Worm (Caenorhabditis elegans) whole organism, L1 larva: ENCODE measurements around the gene mtm-5.
A peak's percentile ranks its signal among the peaks of the same experiment; 100 is the strongest.

ENCODE experiments used
- C34B4.2 ChIP-seq: sonication (generic microtip); optimal IDR thresholded peaks from 2 replicates; lab custom pipeline; 2017; ENCODE audit warnings: mild to moderate bottlenecking, missing genetic modification characterization, missing compliant biosample characterization
- Y116A8C.19 ChIP-seq: sonication (generic microtip); optimal IDR thresholded peaks from 2 replicates; lab custom pipeline; 2016; ENCODE audit warnings: missing compliant biosample characterization, missing genetic modification characterization, borderline replicate concordance
- aha-1 ChIP-seq: fragments of 150-350 bp; optimal IDR thresholded peaks from 2 replicates; lab custom pipeline; 2014; ENCODE audit warnings: missing biosample characterization, missing genetic modification characterization
- alr-1 ChIP-seq: fragments of 200-800 bp; sonication (Bioruptor generic); optimal IDR thresholded peaks from 2 replicates; lab custom pipeline; 2018; ENCODE audit warnings: borderline replicate concordance, mild to moderate bottlenecking, missing genetic modification characterization, missing compliant biosample characterization
- ama-1 ChIP-seq: fragments of 150-350 bp; optimal IDR thresholded peaks from 2 replicates; lab custom pipeline; 2014
- ceh-82 ChIP-seq, 3 experiments: fragments of 150-350 bp in 1 of 3; sonication (generic microtip) in 2 of 3; optimal IDR thresholded peaks; 2 replicates each; lab custom pipeline; 2014 to 2017; ENCODE audit warnings: missing biosample characterization in 3 of 3, missing genetic modification characterization in 3 of 3
- ceh-88 ChIP-seq: fragments of 200-800 bp; sonication (Bioruptor generic); IDR thresholded peaks from 2 replicates; pipeline ENCODE4 v1.3.6; 2022; ENCODE audit warnings: missing genetic modification characterization, missing compliant biosample characterization
- dsc-1 ChIP-seq: sonication (generic microtip); optimal IDR thresholded peaks from 2 replicates; lab custom pipeline; 2016; ENCODE audit warnings: mild to moderate bottlenecking, missing genetic modification characterization, missing compliant biosample characterization
- egl-27 ChIP-seq, 2 experiments: fragments of 150-350 bp in 1 of 2; sonication (generic microtip); optimal IDR thresholded peaks; 3 replicates each; lab custom pipeline; 2017 to 2018; ENCODE audit warnings: missing biosample characterization in 2 of 2, missing genetic modification characterization in 2 of 2, missing genetic modification reagents in 2 of 2
- elt-2 ChIP-seq: sonication (generic microtip); optimal IDR thresholded peaks from 2 replicates; lab custom pipeline; 2016; ENCODE audit warnings: missing genetic modification characterization, mild to moderate bottlenecking, inconsistent platforms, missing compliant biosample characterization, missing genetic modification reagents
- elt-3 ChIP-seq, 6 experiments: fragments of 150-350 bp in 1 of 6; sonication (generic microtip); optimal IDR thresholded peaks; 2 replicates each; lab custom pipeline; 2017 to 2018; ENCODE audit warnings: missing biosample characterization in 6 of 6, missing genetic modification characterization in 6 of 6, inconsistent platforms in 1 of 6
- fkh-10 ChIP-seq: sonication (generic microtip); optimal IDR thresholded peaks from 2 replicates; lab custom pipeline; 2017; ENCODE audit warnings: missing biosample characterization, missing genetic modification reagents, missing genetic modification characterization
- fkh-8 ChIP-seq: sonication (generic microtip); optimal IDR thresholded peaks from 2 replicates; lab custom pipeline; 2016; ENCODE audit warnings: mild to moderate bottlenecking, missing genetic modification characterization, missing compliant biosample characterization
- fos-1 ChIP-seq: fragments of 150-350 bp; optimal IDR thresholded peaks from 2 replicates; lab custom pipeline; 2014; ENCODE audit warnings: missing biosample characterization, missing genetic modification characterization
- grh-1 ChIP-seq: fragments of 200-800 bp; sonication (Bioruptor generic); IDR thresholded peaks from 2 replicates; pipeline ENCODE4 v1.3.6; 2022; ENCODE audit warnings: missing genetic modification reagents, missing genetic modification characterization, missing compliant biosample characterization
- hlh-17 ChIP-seq: fragments of 200-800 bp; sonication (Bioruptor generic); optimal IDR thresholded peaks from 2 replicates; lab custom pipeline; 2018; ENCODE audit warnings: missing genetic modification characterization, mild to moderate bottlenecking, missing compliant biosample characterization, moderate library complexity, borderline replicate concordance
- hlh-4 ChIP-seq: sonication (generic microtip); optimal IDR thresholded peaks from 2 replicates; lab custom pipeline; 2016; ENCODE audit warnings: mild to moderate bottlenecking, missing genetic modification characterization, missing compliant biosample characterization
- hpl-2 ChIP-seq: fragments of 150-350 bp; optimal IDR thresholded peaks from 2 replicates; lab custom pipeline; 2014; ENCODE audit warnings: missing biosample characterization, missing genetic modification reagents, missing genetic modification characterization
- jun-1 ChIP-seq: fragments of 150-350 bp; optimal IDR thresholded peaks from 2 replicates; lab custom pipeline; 2014; ENCODE audit warnings: missing biosample characterization, missing genetic modification reagents, missing genetic modification characterization
- lin-14 ChIP-seq: fragments of 200-800 bp; sonication (Bioruptor generic); optimal IDR thresholded peaks from 2 replicates; lab custom pipeline; 2018; ENCODE audit warnings: mild to moderate bottlenecking, missing genetic modification characterization, moderate library complexity, missing compliant biosample characterization
- lin-15B ChIP-seq: fragments of 150-350 bp; sonication (generic microtip); optimal IDR thresholded peaks from 3 replicates; lab custom pipeline; 2014; ENCODE audit warnings: missing biosample characterization, missing genetic modification characterization
- lin-35 ChIP-seq, 2 experiments: fragments of 150-350 bp; optimal IDR thresholded peaks; 2 replicates each; lab custom pipeline; 2014; ENCODE audit warnings: missing biosample characterization in 2 of 2, missing genetic modification characterization in 2 of 2, missing genetic modification reagents in 2 of 2
- lsy-2 ChIP-seq, 2 experiments: fragments of 150-350 bp; optimal IDR thresholded peaks; 2 replicates each; lab custom pipeline; 2014; ENCODE audit warnings: missing biosample characterization in 2 of 2, missing genetic modification characterization in 2 of 2
- mab-9 ChIP-seq: fragments of 200-800 bp; sonication (Bioruptor generic); IDR thresholded peaks from 2 replicates; pipeline ENCODE4 v1.3.6; 2022; ENCODE audit warnings: missing genetic modification reagents, missing genetic modification characterization, missing compliant biosample characterization
- mdl-1 ChIP-seq, 2 experiments: fragments of 150-350 bp; optimal IDR thresholded peaks; 2 replicates each; lab custom pipeline; 2014 to 2017; ENCODE audit warnings: missing biosample characterization in 2 of 2, missing genetic modification characterization in 2 of 2, inconsistent platforms in 1 of 2
- mef-2 ChIP-seq: fragments of 150-350 bp; optimal IDR thresholded peaks from 2 replicates; lab custom pipeline; 2014; ENCODE audit warnings: missing biosample characterization, missing genetic modification characterization
- nhr-11 ChIP-seq: fragments of 150-350 bp; optimal IDR thresholded peaks from 2 replicates; lab custom pipeline; 2014; ENCODE audit warnings: missing biosample characterization, missing genetic modification characterization
- nhr-19 ChIP-seq: fragments of 200-800 bp; sonication (Bioruptor generic); conservative IDR thresholded peaks from 2 replicates; pipeline ENCODE4 v1.3.6; 2022; ENCODE audit warnings: missing genetic modification characterization, missing compliant biosample characterization
- nhr-20 ChIP-seq: sonication (generic microtip); optimal IDR thresholded peaks from 2 replicates; lab custom pipeline; 2016; ENCODE audit warnings: mild to moderate bottlenecking, missing genetic modification characterization, missing compliant biosample characterization
- nhr-28 ChIP-seq: fragments of 150-350 bp; optimal IDR thresholded peaks from 2 replicates; lab custom pipeline; 2014; ENCODE audit warnings: missing biosample characterization, missing genetic modification characterization
- nhr-47 ChIP-seq: sonication (generic microtip); optimal IDR thresholded peaks from 2 replicates; lab custom pipeline; 2016; ENCODE audit warnings: mild to moderate bottlenecking, missing genetic modification characterization, moderate library complexity, missing compliant biosample characterization
- nhr-71 ChIP-seq: sonication (generic microtip); optimal IDR thresholded peaks from 2 replicates; lab custom pipeline; 2016; ENCODE audit warnings: mild to moderate bottlenecking, missing genetic modification characterization, moderate library complexity, missing compliant biosample characterization
- nhr-76 ChIP-seq: sonication (generic microtip); optimal IDR thresholded peaks from 2 replicates; lab custom pipeline; 2017; ENCODE audit warnings: missing biosample characterization, missing genetic modification characterization
- nhr-77 ChIP-seq: fragments of 150-350 bp; optimal IDR thresholded peaks from 2 replicates; lab custom pipeline; 2014; ENCODE audit warnings: missing biosample characterization, missing genetic modification characterization
- nhr-85 ChIP-seq: sonication (generic microtip); peaks from one replicate; lab custom pipeline; 2016; ENCODE audit warnings: missing genetic modification characterization, inconsistent platforms, missing compliant biosample characterization
- pax-3 ChIP-seq: fragments of 200-800 bp; sonication (Bioruptor generic); optimal IDR thresholded peaks from 2 replicates; lab custom pipeline; 2018; ENCODE audit warnings: mild to moderate bottlenecking, missing genetic modification characterization, moderate library complexity, missing compliant biosample characterization
- pqm-1 ChIP-seq: sonication (generic microtip); optimal IDR thresholded peaks from 3 replicates; lab custom pipeline; 2017; ENCODE audit warnings: missing biosample characterization, missing genetic modification characterization
- rnt-1 ChIP-seq: sonication (generic microtip); optimal IDR thresholded peaks from 2 replicates; lab custom pipeline; 2016; ENCODE audit warnings: mild to moderate bottlenecking, missing genetic modification characterization, moderate library complexity, missing compliant biosample characterization
- skn-1 ChIP-seq: fragments of 150-350 bp; optimal IDR thresholded peaks from 2 replicates; lab custom pipeline; 2014; ENCODE audit warnings: missing biosample characterization, missing genetic modification characterization
- snpc-4 ChIP-seq: fragments of 150-350 bp; optimal IDR thresholded peaks from 2 replicates; lab custom pipeline; 2014; ENCODE audit warnings: missing biosample characterization, missing genetic modification characterization
- snu-23 ChIP-seq: sonication (generic microtip); optimal IDR thresholded peaks from 2 replicates; lab custom pipeline; 2016; ENCODE audit warnings: missing genetic modification characterization, missing compliant biosample characterization
- sup-37 ChIP-seq: fragments of 200-800 bp; sonication (Bioruptor generic); optimal IDR thresholded peaks from 2 replicates; lab custom pipeline; 2018; ENCODE audit warnings: mild to moderate bottlenecking, missing genetic modification characterization, missing compliant biosample characterization
- swsn-7 ChIP-seq: sonication (generic microtip); optimal IDR thresholded peaks from 2 replicates; lab custom pipeline; 2016; ENCODE audit warnings: missing genetic modification characterization, missing compliant biosample characterization
- tbx-2 ChIP-seq: sonication (generic microtip); optimal IDR thresholded peaks from 2 replicates; lab custom pipeline; 2016; ENCODE audit warnings: missing genetic modification characterization, missing compliant biosample characterization
- tlp-1 ChIP-seq: fragments of 150-350 bp; optimal IDR thresholded peaks from 2 replicates; lab custom pipeline; 2014; ENCODE audit warnings: missing biosample characterization, missing genetic modification characterization
- unc-30 ChIP-seq: sonication (generic microtip); optimal IDR thresholded peaks from 2 replicates; lab custom pipeline; 2017; ENCODE audit warnings: missing biosample characterization, missing genetic modification characterization
- unc-62 ChIP-seq: fragments of 150-350 bp; optimal IDR thresholded peaks from 2 replicates; lab custom pipeline; 2014; ENCODE audit warnings: missing biosample characterization, missing genetic modification reagents, missing genetic modification characterization
- unc-86 ChIP-seq: sonication (generic microtip); optimal IDR thresholded peaks from 2 replicates; lab custom pipeline; 2016; ENCODE audit warnings: missing genetic modification characterization, missing compliant biosample characterization
- xbp-1 ChIP-seq: sonication (generic microtip); optimal IDR thresholded peaks from 2 replicates; lab custom pipeline; 2016; ENCODE audit warnings: missing genetic modification characterization, missing compliant biosample characterization
- zag-1 ChIP-seq: fragments of 150-350 bp; optimal IDR thresholded peaks from 2 replicates; lab custom pipeline; 2014; ENCODE audit warnings: missing biosample characterization, missing genetic modification characterization
- zip-4 ChIP-seq: fragments of 200-800 bp; sonication (Bioruptor generic); optimal IDR thresholded peaks from 2 replicates; lab custom pipeline; 2018; ENCODE audit warnings: mild to moderate bottlenecking, missing genetic modification characterization, moderate library complexity, missing compliant biosample characterization

The mtm-5 gene

DNA sequence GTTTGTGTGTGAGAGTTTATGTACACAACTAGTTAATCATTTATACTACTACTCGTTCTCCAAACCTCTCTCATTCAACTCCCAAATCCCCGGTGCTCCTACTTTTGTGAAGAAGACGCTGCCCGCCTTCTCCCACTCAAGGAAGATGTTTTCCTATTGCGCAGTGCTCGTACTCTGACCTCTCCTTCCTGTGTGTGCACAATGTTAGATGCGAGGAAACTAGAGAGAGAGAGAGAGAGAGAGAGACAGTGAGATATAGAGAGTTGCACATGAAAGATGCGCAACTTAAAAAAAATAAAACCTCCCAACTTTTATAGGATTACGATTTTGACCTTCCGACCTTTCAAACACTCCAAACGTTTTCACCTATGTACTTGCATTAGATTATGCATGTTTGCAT, 32.7 kb downstream of the mtm-5 start:
- no peak for TF ChIP-seq nhr-76 (tag; lab: Kevin White, UChicago)
- no peak for TF ChIP-seq Y116A8C.19 (tag; lab: Kevin White, UChicago)
- peak; percentile 36 for TF ChIP-seq nhr-19 (GFP tag; lab: Robert Waterston, UW)
- no peak for TF ChIP-seq nhr-28 (tag; lab: Kevin White, UChicago)
- TF ChIP-seq ama-1 (lab: Kevin White, UChicago), result no peak
- TF ChIP-seq lsy-2 (tag; optimal IDR thresholded peaks at IDR 0.05; lab: Kevin White, UChicago), result peak; percentile 16 to 31
- TF ChIP-seq swsn-7 (tag; lab: Kevin White, UChicago), result peak; percentile 45
- no peak for TF ChIP-seq ceh-88
- TF ChIP-seq rnt-1 (tag; lab: Kevin White, UChicago), result peak; percentile 34
- no peak for TF ChIP-seq elt-2 (tag; lab: Kevin White, UChicago)
- TF ChIP-seq nhr-71 (tag; lab: Kevin White, UChicago), result peak; percentile 53
- no peak for TF ChIP-seq zag-1
- no peak for TF ChIP-seq aha-1 (tag; lab: Kevin White, UChicago)
- peak; percentile 2 for TF ChIP-seq fkh-8
- no peak for TF ChIP-seq zip-4 (GFP tag; lab: Kevin White, UChicago)
- peak in 1 of 2 experiments; percentile 0 for TF ChIP-seq lin-35 (GFP tag; optimal IDR thresholded peaks at IDR 0.05; lab: Kevin White, UChicago)
- peak; percentile 80 for TF ChIP-seq fkh-10 (GFP tag; lab: Kevin White, UChicago)
- TF ChIP-seq lin-14, result peak; percentile 87
- TF ChIP-seq hlh-4 (tag; lab: Kevin White, UChicago), result no peak
- peak; percentile 7 to 36 (median 29) for TF ChIP-seq ceh-82 (tag; optimal IDR thresholded peaks at IDR 0.05; lab: Kevin White, UChicago)
- no peak for TF ChIP-seq elt-3 (tag; optimal IDR thresholded peaks at IDR 0.05; lab: Kevin White, UChicago)
- TF ChIP-seq unc-86 (tag; lab: Kevin White, UChicago), result peak; percentile 6
- TF ChIP-seq unc-30 (tag; lab: Kevin White, UChicago), result no peak
- TF ChIP-seq sup-37, result peak; percentile 12
- TF ChIP-seq pax-3, result no peak
- no peak for TF ChIP-seq egl-27 (tag; optimal IDR thresholded peaks at IDR 0.05; lab: Kevin White, UChicago)
- peak; percentile 8 for TF ChIP-seq skn-1 (tag; lab: Kevin White, UChicago)
- TF ChIP-seq tbx-2, result peak; percentile 53
- TF ChIP-seq xbp-1 (tag; lab: Kevin White, UChicago), result no peak
- TF ChIP-seq nhr-77 (tag; lab: Kevin White, UChicago), result peak; percentile 17

DNA sequence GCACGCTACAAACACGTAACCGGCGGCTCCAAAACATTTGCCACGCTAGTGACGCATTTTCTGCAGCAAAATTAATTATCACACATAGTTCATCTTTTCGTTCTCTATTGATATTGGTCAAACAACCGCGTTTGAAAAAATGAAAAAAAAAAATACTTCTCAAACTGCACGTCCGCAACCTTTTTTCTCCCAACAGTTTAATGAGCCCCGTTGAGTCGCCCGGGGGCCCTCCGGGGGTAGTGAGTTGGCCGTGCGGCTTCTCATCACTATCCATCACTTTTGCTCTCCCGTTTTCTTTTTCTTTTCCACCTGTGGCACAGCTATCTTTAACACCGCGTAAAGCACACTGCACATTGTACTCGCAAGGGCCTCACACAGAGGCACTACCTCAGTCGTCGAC, 33.8 kb downstream of the mtm-5 start:
- TF ChIP-seq hlh-17 (GFP tag; lab: Kevin White, UChicago) (no peak), fos-1 (tag; lab: Kevin White, UChicago) (no peak), mdl-1 (tag; optimal IDR thresholded peaks at IDR 0.05; lab: Kevin White, UChicago) (no peak), aha-1 (tag; lab: Kevin White, UChicago) (peak; percentile 84), nhr-47 (peak; percentile 4), mab-9 (GFP tag; lab: Robert Waterston, UW) (no peak), nhr-85 (tag; lab: Kevin White, UChicago) (peak; percentile 44), rnt-1 (tag; lab: Kevin White, UChicago) (peak; percentile 37), fkh-10 (GFP tag; lab: Kevin White, UChicago) (no peak), lin-15B (tag; lab: Kevin White, UChicago) (no peak), fkh-8 (no peak), pqm-1 (no peak), snu-23 (GFP tag; lab: Kevin White, UChicago) (peak; percentile 20), nhr-71 (tag; lab: Kevin White, UChicago) (peak; percentile 76), grh-1 (GFP tag; lab: Robert Waterston, UW) (no peak), tbx-2 (peak; percentile 16), hlh-4 (tag; lab: Kevin White, UChicago) (no peak), unc-62 (GFP tag; lab: Kevin White, UChicago) (no peak), pax-3 (no peak), ama-1 (lab: Kevin White, UChicago) (no peak), mef-2 (tag; lab: Kevin White, UChicago) (no peak), skn-1 (tag; lab: Kevin White, UChicago) (no peak), C34B4.2 (no peak), hpl-2 (GFP tag; lab: Kevin White, UChicago) (no peak), zip-4 (GFP tag; lab: Kevin White, UChicago) (no peak), alr-1 (tag; lab: Kevin White, UChicago) (no peak), tlp-1 (no peak), jun-1 (no peak), nhr-28 (tag; lab: Kevin White, UChicago) (no peak), dsc-1 (tag; lab: Kevin White, UChicago) (no peak), swsn-7 (tag; lab: Kevin White, UChicago) (peak; percentile 31), snpc-4 (tag; lab: Kevin White, UChicago) (no peak), nhr-11 (tag; lab: Kevin White, UChicago) (no peak), nhr-20 (tag; lab: Kevin White, UChicago) (peak; percentile 18)
